Fruit fly (Drosophila melanogaster) whole organism, pupa: Measurements from ENCODE around the gene ScsbetaG.

Source experiments
- CG10348 ChIP-seq: fragments of 200-800 bp; sonication (Bioruptor generic); IDR thresholded peaks from 2 replicates; pipeline ENCODE4 v1.3.6; 2022; ENCODE audit warnings: missing biosample characterization, missing genetic modification characterization
- CG12605 ChIP-seq: fragments of 200-800 bp; sonication (Bioruptor generic); IDR thresholded peaks from 2 replicates; pipeline ENCODE4 v1.3.6; 2022; ENCODE audit warnings: missing biosample characterization, missing genetic modification characterization
- CG13204 ChIP-seq: fragments of 200-800 bp; sonication (Bioruptor generic); optimal IDR thresholded peaks from 2 replicates; lab custom pipeline; 2018; ENCODE audit warnings: missing biosample characterization, mild to moderate bottlenecking, missing genetic modification characterization, moderate library complexity
- CG14655 ChIP-seq: fragments of 200-800 bp; sonication (Bioruptor generic); optimal IDR thresholded peaks from 3 replicates; lab custom pipeline; 2017; ENCODE audit warnings: mild to moderate bottlenecking, missing biosample characterization, missing genetic modification reagents, missing genetic modification characterization
- CG15710 ChIP-seq: fragments of 200-800 bp; sonication (Bioruptor generic); optimal IDR thresholded peaks from 2 replicates; lab custom pipeline; 2018; ENCODE audit warnings: missing biosample characterization, mild to moderate bottlenecking, missing genetic modification characterization, moderate library complexity
- CG17806 ChIP-seq: fragments of 200-800 bp; sonication (Bioruptor generic); optimal IDR thresholded peaks from 2 replicates; lab custom pipeline; 2018; ENCODE audit warnings: missing biosample characterization, mild to moderate bottlenecking, missing genetic modification characterization, moderate library complexity
- CG32121 ChIP-seq: fragments of 200-800 bp; sonication (Bioruptor generic); IDR thresholded peaks from 2 replicates; pipeline ENCODE4 v1.3.6; 2022; ENCODE audit warnings: missing biosample characterization, missing genetic modification characterization
- CG34367 ChIP-seq: fragments of 200-800 bp; sonication (Bioruptor generic); optimal IDR thresholded peaks from 2 replicates; lab custom pipeline; 2018; ENCODE audit warnings: missing biosample characterization, mild to moderate bottlenecking, missing genetic modification characterization
- CG4496 ChIP-seq: fragments of 200-800 bp; sonication (Bioruptor generic); IDR thresholded peaks from 3 replicates; pipeline ENCODE4 v1.3.6; 2022; ENCODE audit warnings: missing biosample characterization, missing genetic modification characterization
- CG8159 ChIP-seq: fragments of 200-800 bp; sonication (Bioruptor generic); optimal IDR thresholded peaks from 3 replicates; lab custom pipeline; 2018; ENCODE audit warnings: missing biosample characterization, mild to moderate bottlenecking, missing genetic modification characterization, moderate library complexity
- CG8301 ChIP-seq: fragments of 200-800 bp; sonication (Bioruptor generic); optimal IDR thresholded peaks from 2 replicates; lab custom pipeline; 2018; ENCODE audit warnings: missing biosample characterization, mild to moderate bottlenecking, missing genetic modification characterization
- CG9948 ChIP-seq: fragments of 200-800 bp; sonication (Bioruptor generic); optimal IDR thresholded peaks from 2 replicates; lab custom pipeline; 2018; ENCODE audit warnings: missing biosample characterization, mild to moderate bottlenecking, missing genetic modification characterization, moderate library complexity
- D1 ChIP-seq: fragments of 200-800 bp; sonication (Bioruptor generic); optimal IDR thresholded peaks from 2 replicates; lab custom pipeline; 2018; ENCODE audit warnings: missing biosample characterization, mild to moderate bottlenecking, missing genetic modification characterization, moderate library complexity
- EcR ChIP-seq: fragments of 200-800 bp; sonication (Bioruptor generic); optimal IDR thresholded peaks from 3 replicates; lab custom pipeline; 2019; ENCODE audit warnings: missing biosample characterization, missing genetic modification characterization, mild to moderate bottlenecking, moderate library complexity, missing genetic modification reagents
- Ets98B ChIP-seq: fragments of 200-800 bp; sonication (Bioruptor generic); IDR thresholded peaks from 2 replicates; pipeline ENCODE4 v1.3.6; 2022; ENCODE audit warnings: missing biosample characterization, missing genetic modification characterization
- Pif1A ChIP-seq: fragments of 200-800 bp; sonication (Bioruptor generic); optimal IDR thresholded peaks from 3 replicates; lab custom pipeline; 2016; ENCODE audit warnings: missing biosample characterization, missing genetic modification characterization
- Pif1B ChIP-seq: fragments of 200-800 bp; sonication (Bioruptor generic); optimal IDR thresholded peaks from 3 replicates; lab custom pipeline; 2016; ENCODE audit warnings: missing biosample characterization, missing genetic modification characterization
- Snoo ChIP-seq: fragments of 200-800 bp; sonication (Bioruptor generic); optimal IDR thresholded peaks from 3 replicates; lab custom pipeline; 2017; ENCODE audit warnings: missing biosample characterization, mild to moderate bottlenecking, missing genetic modification characterization, inconsistent platforms
- fd96Ca ChIP-seq: fragments of 200-800 bp; sonication (Bioruptor generic); IDR thresholded peaks from 3 replicates; pipeline ENCODE4 v1.3.6; 2022; ENCODE audit warnings: missing biosample characterization, missing genetic modification characterization
- gl ChIP-seq: fragments of 200-800 bp; sonication (Bioruptor generic); optimal IDR thresholded peaks from 2 replicates; lab custom pipeline; 2018; ENCODE audit warnings: missing biosample characterization, mild to moderate bottlenecking, missing genetic modification characterization
- rn ChIP-seq: fragments of 200-800 bp; sonication (Bioruptor generic); IDR thresholded peaks from 2 replicates; pipeline ENCODE4 v1.3.6; 2022; ENCODE audit warnings: missing biosample characterization, missing genetic modification characterization

The ScsbetaG gene

DNA sequence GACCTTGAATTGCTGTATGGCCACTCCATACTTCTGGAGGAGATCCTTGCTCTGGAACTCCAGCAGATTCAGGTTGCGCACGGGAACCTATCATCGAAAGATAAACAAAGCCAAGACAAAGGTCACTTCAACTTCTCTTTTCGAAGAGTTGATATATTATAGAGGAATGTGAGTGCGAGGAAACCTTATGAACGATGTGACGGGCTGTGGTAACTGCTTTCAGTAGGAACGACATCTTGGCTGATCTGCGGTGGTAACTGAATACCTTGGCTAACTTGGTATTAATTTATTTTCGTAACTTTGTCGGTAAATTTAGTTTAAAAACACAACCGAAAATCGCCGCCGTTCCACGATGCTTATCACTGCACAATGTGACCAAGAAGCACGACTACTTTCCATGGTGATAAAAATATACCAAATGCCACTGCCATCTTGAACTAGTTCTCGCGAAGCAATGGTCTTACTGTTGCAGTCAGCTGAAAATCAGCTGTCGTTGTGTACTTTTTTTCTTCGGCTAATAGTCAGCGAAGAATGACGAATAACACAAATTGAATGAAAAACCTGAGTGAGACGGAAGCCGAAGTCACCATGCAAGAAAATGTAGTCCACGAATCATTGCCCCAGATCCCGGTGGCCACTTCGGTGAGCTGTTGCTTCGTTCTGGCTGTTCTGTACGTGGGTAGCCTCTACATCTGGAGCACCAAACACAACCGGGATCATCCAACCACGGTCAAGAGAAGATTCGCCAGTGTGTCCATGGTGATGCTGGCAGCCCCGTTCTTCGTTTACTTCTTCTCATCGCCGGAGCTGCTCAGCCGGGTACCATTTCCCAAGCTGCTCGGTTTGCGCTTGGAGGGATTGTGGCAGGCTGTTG is at the start of gene ScsbetaG, which contains the start of gene Sras:
ScsbetaG (minus strand) TSS at position 383 of the 874 bp plus-strand sequence.
Sras (plus strand) TSS at position 466 of the 874 bp plus-strand sequence.
- TF ChIP-seq gl (tag; lab: Kevin White, UChicago), result peak; percentile 1
- TF ChIP-seq CG32121 (GFP tag; lab: Robert Waterston, UW), result no peak

DNA sequence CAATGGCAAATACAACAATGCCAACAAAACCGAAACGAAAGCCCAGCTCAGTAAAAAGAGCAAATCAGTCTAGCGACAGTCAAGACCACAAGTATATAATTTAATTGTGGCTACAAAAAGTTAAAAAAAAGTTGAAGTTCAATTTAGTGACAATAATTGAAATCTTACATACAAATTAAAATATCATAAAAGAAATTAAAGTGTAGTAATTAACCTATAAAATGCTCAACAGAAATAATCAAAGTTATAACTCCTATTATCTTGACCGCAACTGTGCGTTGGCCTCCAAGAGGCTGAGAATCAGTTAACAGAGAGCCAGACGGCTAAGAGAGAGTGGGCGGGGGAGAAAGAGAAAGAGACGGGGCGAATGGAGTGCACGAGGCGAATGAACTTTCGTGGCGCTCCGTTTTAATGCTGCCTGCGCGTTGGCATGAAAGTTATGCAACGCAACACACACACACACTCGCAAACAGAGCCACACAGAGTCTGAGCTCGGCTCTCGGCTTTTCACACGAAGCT is 48.3 kb upstream of the ScsbetaG start:
- peak; percentile 97 for TF ChIP-seq CG14655 (GFP tag; lab: Kevin White, UChicago)
- peak; percentile 93 for TF ChIP-seq CG4496
- peak; percentile 87 for TF ChIP-seq CG8159 (tag; lab: Kevin White, UChicago)
- peak; percentile 93 for TF ChIP-seq CG12605 (GFP tag; lab: Robert Waterston, UW)
- TF ChIP-seq fd96Ca, result no peak; the same call in 2 of the 3 replicates
- TF ChIP-seq Pif1B (GFP tag; lab: Kevin White, UChicago), result peak; percentile 92
- TF ChIP-seq Ets98B, result peak; percentile 92
- no peak for TF ChIP-seq CG13204
- peak; percentile 92 for TF ChIP-seq Pif1A (GFP tag; lab: Kevin White, UChicago)
- TF ChIP-seq CG17806 (tag; lab: Kevin White, UChicago), result peak; percentile 86
- TF ChIP-seq CG32121 (GFP tag; lab: Robert Waterston, UW), result peak; percentile 91
- TF ChIP-seq CG34367 (tag; lab: Kevin White, UChicago), result peak; percentile 73
- TF ChIP-seq rn (GFP tag; lab: Robert Waterston, UW), result peak; percentile 73
- peak; percentile 98 for TF ChIP-seq CG8301
- TF ChIP-seq EcR (GFP tag; lab: Kevin White, UChicago), result peak; percentile 97
- TF ChIP-seq D1, result peak; percentile 48
- peak; percentile 93 for TF ChIP-seq Snoo (tag; lab: Kevin White, UChicago)
- TF ChIP-seq CG15710 (tag; lab: Kevin White, UChicago), result peak; percentile 75
- peak; percentile 82 for TF ChIP-seq CG9948 (tag; lab: Kevin White, UChicago)
- 0 out of 2 replicates have a peak, but pooled peaks have one; percentile 34 for TF ChIP-seq CG10348 (GFP tag; lab: Robert Waterston, UW)
- TF ChIP-seq gl (tag; lab: Kevin White, UChicago), result no peak

DNA sequence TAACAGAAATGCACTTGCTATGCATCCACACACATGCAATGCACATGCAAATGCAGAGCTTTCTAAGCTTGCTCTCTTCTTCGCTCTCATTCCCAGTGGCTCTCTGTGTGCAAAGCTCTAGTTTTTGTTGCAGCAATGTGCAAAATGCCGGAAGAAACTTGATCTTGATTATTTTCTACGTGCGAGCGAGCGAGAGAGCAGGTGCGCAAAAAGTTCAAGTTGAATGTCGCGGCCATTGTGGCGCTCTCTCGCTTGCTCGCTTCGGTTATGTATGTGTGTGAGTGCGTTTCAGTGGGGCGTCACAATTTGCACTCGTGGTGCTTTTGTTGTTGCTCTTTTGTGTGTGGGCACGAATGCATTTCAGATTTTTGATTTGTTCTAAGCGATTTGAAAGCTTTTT is 47.1 kb upstream of the ScsbetaG start:
- TF ChIP-seq CG12605 (GFP tag; lab: Robert Waterston, UW), result no peak
- TF ChIP-seq CG4496, result 0 out of 3 replicates have a peak, but pooled peaks have one; percentile 10
- TF ChIP-seq Snoo (tag; lab: Kevin White, UChicago), result no peak
- no peak for TF ChIP-seq D1
- no peak for TF ChIP-seq Pif1B (GFP tag; lab: Kevin White, UChicago)
- TF ChIP-seq EcR (GFP tag; lab: Kevin White, UChicago), result peak; percentile 91
- TF ChIP-seq CG32121 (GFP tag; lab: Robert Waterston, UW), result peak; percentile 55
- TF ChIP-seq, all 21 proteins: peak for 3

DNA sequence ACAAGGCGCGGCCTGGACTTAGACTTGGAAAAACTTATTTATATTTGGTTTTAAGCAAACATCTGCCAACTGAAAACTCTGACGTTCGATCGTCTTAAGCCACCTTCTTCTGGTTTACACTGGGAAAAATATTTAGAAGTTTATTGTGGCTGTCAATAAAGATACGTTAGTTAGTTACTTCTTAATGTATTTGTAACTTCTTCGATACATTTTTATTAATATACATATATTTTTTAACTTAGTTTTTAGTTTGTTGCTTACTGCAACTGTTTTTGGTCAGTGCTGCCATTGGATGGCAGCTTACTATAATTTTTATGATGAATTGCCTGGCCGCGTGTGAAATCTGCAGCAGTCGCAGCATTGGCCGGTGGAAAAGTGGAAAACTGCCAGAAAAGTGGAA is 46.0 kb upstream of the ScsbetaG start:
- TF ChIP-seq CG12605 (GFP tag; lab: Robert Waterston, UW), result no peak
- TF ChIP-seq Snoo (tag; lab: Kevin White, UChicago), result no peak
- TF ChIP-seq CG8159 (tag; lab: Kevin White, UChicago), result no peak
- no peak for TF ChIP-seq rn (GFP tag; lab: Robert Waterston, UW)
- TF ChIP-seq D1, result no peak
- TF ChIP-seq Pif1B (GFP tag; lab: Kevin White, UChicago), result no peak
- TF ChIP-seq Ets98B, result peak; percentile 60
- no peak for TF ChIP-seq CG13204
- no peak for TF ChIP-seq CG10348 (GFP tag; lab: Robert Waterston, UW)
- TF ChIP-seq gl (tag; lab: Kevin White, UChicago), result no peak
- no peak for TF ChIP-seq CG15710 (tag; lab: Kevin White, UChicago)
- no peak; the same call in 2 of the 3 replicates for TF ChIP-seq fd96Ca
- TF ChIP-seq EcR (GFP tag; lab: Kevin White, UChicago), result no peak
- no peak for TF ChIP-seq Pif1A (GFP tag; lab: Kevin White, UChicago)
- no peak for TF ChIP-seq CG17806 (tag; lab: Kevin White, UChicago)
- TF ChIP-seq CG32121 (GFP tag; lab: Robert Waterston, UW), result peak; percentile 58
- TF ChIP-seq CG14655 (GFP tag; lab: Kevin White, UChicago), result no peak
- no peak for TF ChIP-seq CG34367 (tag; lab: Kevin White, UChicago)
- TF ChIP-seq CG9948 (tag; lab: Kevin White, UChicago), result no peak
- peak; percentile 75 for TF ChIP-seq CG8301
- 0 out of 3 replicates have a peak, but pooled peaks have one; percentile 51 for TF ChIP-seq CG4496
- TF ChIP-seq, all 21 proteins: peak for 4

DNA sequence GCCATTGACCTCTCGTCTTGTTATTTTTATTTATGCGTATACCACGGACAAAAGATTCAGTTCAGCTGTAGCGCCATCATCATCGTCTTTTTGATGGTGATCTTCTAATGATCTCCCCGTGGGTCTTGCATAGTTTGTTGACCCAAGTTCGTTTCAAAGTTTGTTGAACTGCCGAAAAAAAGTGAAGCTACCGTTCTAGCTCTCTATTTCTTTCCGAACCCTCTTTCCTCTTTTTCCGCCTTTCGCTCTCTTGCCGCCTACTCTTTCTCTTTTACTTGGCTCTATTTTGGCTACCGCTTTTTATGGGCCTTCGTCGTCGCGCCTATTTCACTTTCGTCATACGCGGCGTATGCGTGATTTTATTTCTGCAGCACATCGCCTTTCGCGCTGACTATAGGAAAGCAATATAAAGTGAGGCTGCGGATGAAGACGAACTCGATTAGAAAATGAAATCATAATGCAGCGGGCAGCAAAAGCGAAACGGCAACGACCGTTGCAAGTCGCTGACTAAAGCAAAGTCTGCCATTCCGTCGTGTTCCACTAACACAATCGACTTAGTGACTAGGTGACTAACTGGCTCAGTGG is 45.4 kb upstream of the ScsbetaG start:
- TF ChIP-seq CG13204 (no peak), Pif1A (GFP tag; lab: Kevin White, UChicago) (no peak), CG8159 (tag; lab: Kevin White, UChicago) (no peak), rn (GFP tag; lab: Robert Waterston, UW) (no peak), Ets98B (no peak), gl (tag; lab: Kevin White, UChicago) (no peak), CG15710 (tag; lab: Kevin White, UChicago) (no peak), Pif1B (GFP tag; lab: Kevin White, UChicago) (no peak), CG17806 (tag; lab: Kevin White, UChicago) (no peak), fd96Ca (no peak)
